Fruit fly (Drosophila melanogaster) whole organism, embryonic: ENCODE measurements around the gene me31B.

Experiments used
- Asciz ChIP-seq: fragments of 200-800 bp; sonication (Bioruptor generic); optimal IDR thresholded peaks from 2 replicates; lab custom pipeline; 2017; ENCODE audit warnings: missing biosample characterization, mild to moderate bottlenecking, missing genetic modification characterization, missing genetic modification reagents
- Atf-2 ChIP-seq: fragments of 200-800 bp; sonication (Bioruptor generic); optimal IDR thresholded peaks from 2 replicates; lab custom pipeline; 2016; ENCODE audit warnings: missing biosample characterization, missing genetic modification characterization
- Bgb ChIP-seq: fragments of 200-800 bp; sonication (Bioruptor generic); IDR thresholded peaks from 2 replicates; pipeline ENCODE4 v1.3.6; 2022; ENCODE audit warnings: missing biosample characterization, missing genetic modification characterization; ENCODE audit not compliant: partially characterized antibody
- CG10147 ChIP-seq: fragments of 200-800 bp; sonication (Bioruptor generic); optimal IDR thresholded peaks from 2 replicates; lab custom pipeline; 2019; ENCODE audit warnings: missing biosample characterization, mild to moderate bottlenecking, missing genetic modification characterization, moderate library complexity
- CG10274 ChIP-seq: fragments of 200-800 bp; sonication (Bioruptor generic); optimal IDR thresholded peaks from 3 replicates; lab custom pipeline; 2017; ENCODE audit warnings: missing biosample characterization, mild to moderate bottlenecking, missing genetic modification characterization
- CG10366 ChIP-seq: fragments of 200-800 bp; sonication (Bioruptor generic); IDR thresholded peaks from 2 replicates; pipeline ENCODE4 v1.3.6; 2022; ENCODE audit warnings: missing biosample characterization, missing genetic modification characterization
- CG11398 ChIP-seq: fragments of 200-800 bp; sonication (Bioruptor generic); optimal IDR thresholded peaks from 2 replicates; lab custom pipeline; 2016; ENCODE audit warnings: missing biosample characterization, missing genetic modification characterization
- CG11723 ChIP-seq: fragments of 200-800 bp; sonication (Bioruptor generic); optimal IDR thresholded peaks from 2 replicates; lab custom pipeline; 2017; ENCODE audit warnings: missing biosample characterization, mild to moderate bottlenecking, missing genetic modification characterization
- CG12071 ChIP-seq: fragments of 200-800 bp; sonication (Bioruptor generic); optimal IDR thresholded peaks from 3 replicates; lab custom pipeline; 2018; ENCODE audit warnings: missing biosample characterization, mild to moderate bottlenecking, missing genetic modification characterization
- CG12155 ChIP-seq: fragments of 200-800 bp; sonication (Bioruptor generic); optimal IDR thresholded peaks from 3 replicates; lab custom pipeline; 2016; ENCODE audit warnings: missing biosample characterization, missing genetic modification characterization
- CG12769 ChIP-seq: fragments of 200-800 bp; sonication (Bioruptor generic); optimal IDR thresholded peaks from 2 replicates; lab custom pipeline; 2019; ENCODE audit warnings: missing biosample characterization, mild to moderate bottlenecking, missing genetic modification characterization, moderate library complexity
- CG1602 ChIP-seq: fragments of 200-800 bp; sonication (Bioruptor generic); optimal IDR thresholded peaks from 3 replicates; lab custom pipeline; 2016; ENCODE audit warnings: missing biosample characterization, missing genetic modification characterization
- CG1603 ChIP-seq: fragments of 200-800 bp; sonication (Bioruptor generic); optimal IDR thresholded peaks from 2 replicates; lab custom pipeline; 2019; ENCODE audit warnings: missing biosample characterization, mild to moderate bottlenecking, missing genetic modification characterization, moderate library complexity
- CG17912 ChIP-seq: fragments of 200-800 bp; sonication (Bioruptor generic); optimal IDR thresholded peaks from 2 replicates; lab custom pipeline; 2018; ENCODE audit warnings: missing biosample characterization, mild to moderate bottlenecking, missing genetic modification characterization
- CG18011 ChIP-seq: fragments of 200-800 bp; sonication (Bioruptor generic); optimal IDR thresholded peaks from 2 replicates; lab custom pipeline; 2017; ENCODE audit warnings: missing biosample characterization, missing genetic modification characterization, mild to moderate bottlenecking, moderate library complexity, missing genotype
- CG2712 ChIP-seq: fragments of 200-800 bp; optimal IDR thresholded peaks from 3 replicates; lab custom pipeline; 2019; ENCODE audit warnings: missing biosample characterization, mild to moderate bottlenecking, missing genetic modification characterization, moderate library complexity
- CG30403 ChIP-seq: fragments of 200-800 bp; sonication (Bioruptor generic); optimal IDR thresholded peaks from 3 replicates; lab custom pipeline; 2016; ENCODE audit warnings: missing biosample characterization, missing genetic modification characterization
- CG3281 ChIP-seq: fragments of 200-800 bp; sonication (Bioruptor generic); optimal IDR thresholded peaks from 3 replicates; lab custom pipeline; 2017; ENCODE audit warnings: missing biosample characterization, mild to moderate bottlenecking, missing genetic modification characterization
- CG3407 ChIP-seq: fragments of 200-800 bp; sonication (Bioruptor generic); optimal IDR thresholded peaks from 2 replicates; lab custom pipeline; 2018; ENCODE audit warnings: missing biosample characterization, mild to moderate bottlenecking, missing genetic modification characterization
- CG7372 ChIP-seq: fragments of 200-800 bp; sonication (Bioruptor generic); IDR thresholded peaks from 2 replicates; pipeline ENCODE4 v1.3.6; 2022; ENCODE audit warnings: missing biosample characterization, missing genetic modification characterization
- CG8765 ChIP-seq: fragments of 200-800 bp; sonication (Bioruptor generic); IDR thresholded peaks from 2 replicates; pipeline ENCODE4 v1.3.6; 2022; ENCODE audit warnings: missing biosample characterization, missing genetic modification characterization
- CG9797 ChIP-seq: fragments of 200-800 bp; sonication (Bioruptor generic); optimal IDR thresholded peaks from 3 replicates; lab custom pipeline; 2018; ENCODE audit warnings: missing biosample characterization, mild to moderate bottlenecking, missing genetic modification characterization
- CG9932 ChIP-seq: fragments of 200-800 bp; sonication (Bioruptor generic); IDR thresholded peaks from 2 replicates; pipeline ENCODE4 v1.3.6; 2022; ENCODE audit warnings: missing biosample characterization, missing genetic modification characterization
- HHEX ChIP-seq: fragments of 200-800 bp; sonication (Bioruptor generic); optimal IDR thresholded peaks from 3 replicates; lab custom pipeline; 2017; ENCODE audit warnings: missing biosample characterization, mild to moderate bottlenecking, missing genetic modification characterization, missing genetic modification reagents
- Hmr ChIP-seq: fragments of 200-800 bp; sonication (Bioruptor generic); optimal IDR thresholded peaks from 3 replicates; lab custom pipeline; 2017; ENCODE audit warnings: mild to moderate bottlenecking, missing biosample characterization, missing genetic modification reagents, missing genetic modification characterization
- Hr51 ChIP-seq, 2 experiments: fragments of 200-800 bp; sonication (Bioruptor generic); optimal IDR thresholded peaks; 2 replicates in 1 of 2; 3 replicates in 1 of 2; lab custom pipeline; 2016 to 2018; ENCODE audit warnings: missing biosample characterization in 2 of 2, missing genetic modification characterization in 2 of 2, mild to moderate bottlenecking in 1 of 2, moderate library complexity in 1 of 2
- Lim3 ChIP-seq: fragments of 200-800 bp; sonication (Bioruptor generic); IDR thresholded peaks from 2 replicates; pipeline ENCODE4 v1.3.6; 2022; ENCODE audit warnings: missing biosample characterization, missing genetic modification characterization
- MBD-R2 ChIP-seq: fragments of 200-800 bp; sonication (Bioruptor generic); IDR thresholded peaks from 2 replicates; pipeline ENCODE4 v1.3.6; 2022; ENCODE audit warnings: missing biosample characterization, missing genetic modification characterization
- Med ChIP-seq: fragments of 200-800 bp; sonication (Bioruptor generic); peaks from one replicate; lab custom pipeline; 2016; ENCODE audit warnings: missing biosample characterization, missing genetic modification characterization, mild to moderate bottlenecking, inconsistent platforms, moderate library complexity
- NFAT ChIP-seq: fragments of 200-800 bp; sonication (Bioruptor generic); IDR thresholded peaks from 2 replicates; pipeline ENCODE4 v1.3.6; 2022; ENCODE audit warnings: missing biosample characterization, missing genetic modification characterization
- Pdp1 ChIP-seq, 2 experiments: fragments of 200-800 bp; sonication (Bioruptor generic); optimal IDR thresholded peaks; 3 replicates each; lab custom pipeline; 2016; ENCODE audit warnings: missing biosample characterization in 2 of 2, missing genetic modification characterization in 2 of 2, mild to moderate bottlenecking in 1 of 2, moderate library complexity in 1 of 2
- Side ChIP-seq: fragments of 200-800 bp; sonication (Bioruptor generic); optimal IDR thresholded peaks from 2 replicates; lab custom pipeline; 2016; ENCODE audit warnings: missing biosample characterization, missing genetic modification characterization
- Tbp ChIP-seq: fragments of >200 bp; optimal IDR thresholded peaks from 2 replicates; lab custom pipeline; 2018; ENCODE audit warnings: missing biosample characterization, missing genetic modification characterization
- Xrp1 ChIP-seq: fragments of 200-800 bp; sonication (Bioruptor generic); IDR thresholded peaks from 2 replicates; pipeline ENCODE4 v1.3.6; 2022; ENCODE audit warnings: missing biosample characterization, missing genetic modification characterization
- bowl ChIP-seq: fragments of 200-800 bp; sonication (Bioruptor generic); IDR thresholded peaks from 2 replicates; pipeline ENCODE4 v1.3.6; 2022; ENCODE audit warnings: missing biosample characterization, missing genetic modification characterization
- chinmo ChIP-seq: fragments of 200-800 bp; sonication (Bioruptor generic); IDR thresholded peaks from 4 replicates; pipeline ENCODE4 v1.3.6; 2022; ENCODE audit warnings: missing biosample characterization, missing genetic modification characterization; ENCODE audit not compliant: partially characterized antibody
- corto ChIP-seq: fragments of 200-800 bp; sonication (Bioruptor generic); optimal IDR thresholded peaks from 2 replicates; lab custom pipeline; 2016; ENCODE audit warnings: missing biosample characterization, mild to moderate bottlenecking, missing genetic modification characterization, moderate library complexity
- crc ChIP-seq: fragments of 200-800 bp; sonication (Bioruptor generic); optimal IDR thresholded peaks from 2 replicates; lab custom pipeline; 2016; ENCODE audit warnings: missing biosample characterization, missing genetic modification characterization
- dm ChIP-seq: fragments of 200-800 bp; sonication (Bioruptor generic); optimal IDR thresholded peaks from 3 replicates; lab custom pipeline; 2016; ENCODE audit warnings: missing biosample characterization, missing genetic modification characterization
- dysf ChIP-seq: fragments of 200-800 bp; sonication (Bioruptor generic); IDR thresholded peaks from 3 replicates; pipeline ENCODE4 v1.3.6; 2022; ENCODE audit warnings: missing biosample characterization, missing genetic modification characterization
- gfzf ChIP-seq: fragments of 200-800 bp; sonication (Bioruptor generic); optimal IDR thresholded peaks from 2 replicates; lab custom pipeline; 2016; ENCODE audit warnings: missing biosample characterization, mild to moderate bottlenecking, missing genetic modification characterization, moderate library complexity
- hbn ChIP-seq: fragments of 200-800 bp; sonication (Bioruptor generic); IDR thresholded peaks from 2 replicates; pipeline ENCODE4 v1.3.6; 2022; ENCODE audit warnings: missing biosample characterization, missing genetic modification characterization; ENCODE audit not compliant: partially characterized antibody
- kni ChIP-seq: fragments of 200-800 bp; sonication (Bioruptor generic); optimal IDR thresholded peaks from 3 replicates; lab custom pipeline; 2017; ENCODE audit warnings: mild to moderate bottlenecking, missing biosample characterization, missing genetic modification reagents, missing genetic modification characterization
- nerfin-2 ChIP-seq: fragments of 200-800 bp; sonication (Bioruptor generic); IDR thresholded peaks from 2 replicates; pipeline ENCODE4 v1.3.6; 2022; ENCODE audit warnings: missing biosample characterization, missing genetic modification characterization; ENCODE audit not compliant: partially characterized antibody
- nmo ChIP-seq: fragments of 200-800 bp; sonication (Bioruptor generic); optimal IDR thresholded peaks from 2 replicates; lab custom pipeline; 2018; ENCODE audit warnings: missing biosample characterization, mild to moderate bottlenecking, missing genetic modification characterization, moderate library complexity
- peb ChIP-seq: fragments of 200-800 bp; sonication (Bioruptor generic); IDR thresholded peaks from 2 replicates; pipeline ENCODE4 v1.3.6; 2022; ENCODE audit warnings: missing biosample characterization, missing genetic modification characterization
- pnt ChIP-seq: fragments of 200-800 bp; sonication (Bioruptor generic); optimal IDR thresholded peaks from 3 replicates; lab custom pipeline; 2016; ENCODE audit warnings: missing biosample characterization, missing genetic modification characterization
- prd ChIP-seq, 3 experiments: fragments of >200 bp in 2 of 3; fragments of 200-800 bp in 1 of 3; sonication (Bioruptor generic) in 1 of 3; optimal IDR thresholded peaks in 2 of 3; IDR thresholded peaks in 1 of 3; 2 replicates in 2 of 3; 3 replicates in 1 of 3; pipeline versions ENCODE4 v1.3.6 to Lab custom; 2017 to 2022; ENCODE audit warnings: missing biosample characterization in 1 of 3, missing genetic modification characterization in 1 of 3
- pzg ChIP-seq: fragments of 200-800 bp; sonication (Bioruptor generic); optimal IDR thresholded peaks from 3 replicates; lab custom pipeline; 2018; ENCODE audit warnings: missing biosample characterization, mild to moderate bottlenecking, missing genetic modification characterization, moderate library complexity
- stwl ChIP-seq: fragments of 200-800 bp; sonication (Bioruptor generic); optimal IDR thresholded peaks from 3 replicates; lab custom pipeline; 2018; ENCODE audit warnings: missing biosample characterization, mild to moderate bottlenecking, missing genetic modification characterization, moderate library complexity

me31B gene

dm6 chr2L:10268688-10269087, 29.5 kb downstream of the me31B start, which contains the start of gene CG4957 (continued):
- TF ChIP-seq crc (GFP tag; lab: Kevin White, UChicago) (no peak), HHEX (GFP tag; lab: Kevin White, UChicago) (no peak), dm (GFP tag; lab: Kevin White, UChicago) (no peak), CG11398 (GFP tag; lab: Kevin White, UChicago) (no peak), CG2712 (no peak), CG8765 (no peak), Asciz (GFP tag; lab: Kevin White, UChicago) (no peak), prd (optimal IDR thresholded peaks at IDR 0.05; lab: Kevin White, UChicago) (no peak), prd (GFP tag; IDR thresholded peaks at IDR 0.05; lab: Robert Waterston, UW) (no peak), Hmr (GFP tag; lab: Kevin White, UChicago) (no peak), nmo (GFP tag; lab: Kevin White, UChicago) (no peak), Xrp1 (GFP tag; lab: Robert Waterston, UW) (no peak), CG3407 (GFP tag; lab: Kevin White, UChicago) (no peak), Hr51 (GFP tag; optimal IDR thresholded peaks at IDR 0.05; lab: Kevin White, UChicago) (no peak), CG12769 (tag; lab: Kevin White, UChicago) (no peak), CG10274 (no peak), peb (GFP tag; lab: Robert Waterston, UW) (no peak), CG9932 (GFP tag; lab: Robert Waterston, UW) (no peak), dysf (no peak), CG30403 (no peak), NFAT (GFP tag; lab: Robert Waterston, UW) (no peak), CG18011 (GFP tag; lab: Kevin White, UChicago) (no peak), CG17912 (GFP tag; lab: Kevin White, UChicago) (no peak), CG1602 (no peak), CG10147 (GFP tag; lab: Kevin White, UChicago) (no peak), CG1603 (no peak), MBD-R2 (GFP tag; lab: Robert Waterston, UW) (peak; percentile 52), CG10366 (GFP tag; lab: Robert Waterston, UW) (no peak), Tbp (GFP tag; lab: Kevin White, UChicago) (no peak), CG12155 (GFP tag; lab: Kevin White, UChicago) (no peak), CG7372 (no peak), CG9797 (GFP tag; lab: Kevin White, UChicago) (peak; percentile 30), bowl (no peak), Atf-2 (no peak), stwl (tag; lab: Kevin White, UChicago) (peak; percentile 30), pnt (GFP tag; lab: Kevin White, UChicago) (no peak), CG11723 (GFP tag; lab: Kevin White, UChicago) (no peak), nerfin-2 (GFP tag; lab: Robert Waterston, UW) (no peak), Med (no peak), kni (no peak), gfzf (peak; percentile 70), Bgb (no peak), Side (GFP tag; lab: Kevin White, UChicago) (no peak), corto (GFP tag; lab: Kevin White, UChicago) (no peak), Lim3 (GFP tag; lab: Robert Waterston, UW) (no peak), pzg (GFP tag; lab: Kevin White, UChicago) (peak; percentile 33), CG3281 (no peak), CG12071 (GFP tag; lab: Kevin White, UChicago) (no peak), chinmo (GFP tag; lab: Robert Waterston, UW) (0 out of 4 replicates have a peak, but pooled peaks have one; percentile 25), hbn (GFP tag; lab: Robert Waterston, UW) (no peak), Pdp1 (GFP tag; optimal IDR thresholded peaks at IDR 0.05; lab: Kevin White, UChicago) (peak in 1 of 2 experiments; percentile 78)
